Worm (Caenorhabditis elegans): Measurements from ENCODE around the gene cest-30.
A peak's percentile ranks its signal among the peaks of the same experiment; 100 is the strongest.

Gene cest-30

ce11 chrV:5301226-5301625, 38.3 kb upstream of the cest-30 start:
- TF ChIP-seq mbf-1 (tag; optimal IDR thresholded peaks at IDR 0.05) (no peak), Y55F3AM.14 (GFP tag; optimal IDR thresholded peaks at IDR 0.05) (no peak), zag-1 (tag; optimal IDR thresholded peaks at IDR 0.05) (no peak)

ce11 chrV:5297740-5298139, 34.8 kb upstream of the cest-30 start:
- TF ChIP-seq lin-39 (tag; optimal IDR thresholded peaks at IDR 0.05) (no peak), blmp-1 (tag; optimal IDR thresholded peaks at IDR 0.05; ENCODE audit: insufficient read depth) (no peak), C34F6.9 (tag; optimal IDR thresholded peaks at IDR 0.05) (no peak), nhr-129 (tag; optimal IDR thresholded peaks at IDR 0.05) (no peak)

ce11 chrV:5295940-5296339, 33.0 kb upstream of the cest-30 start:
- TF ChIP-seq nhr-6 (tag; optimal IDR thresholded peaks at IDR 0.05) = no peak
- TF ChIP-seq crh-2 (tag; optimal IDR thresholded peaks at IDR 0.05) = no peak
- TF ChIP-seq sma-9 (GFP tag; optimal IDR thresholded peaks at IDR 0.05) = peak; percentile 28
- TF ChIP-seq sma-9 (tag; optimal IDR thresholded peaks at IDR 0.05) = no peak
- peak in 1 of 2 experiments; percentile 36 for TF ChIP-seq lsy-2 (tag; optimal IDR thresholded peaks at IDR 0.05)
- no peak for TF ChIP-seq nhr-10 (tag; optimal IDR thresholded peaks at IDR 0.05)
- TF ChIP-seq unc-39 (tag; optimal IDR thresholded peaks at IDR 0.05) = no peak
- TF ChIP-seq C34F6.9 (tag; optimal IDR thresholded peaks at IDR 0.05) = peak; percentile 46
- no peak for TF ChIP-seq ztf-1 (GFP tag; conservative IDR thresholded peaks at IDR 0.05)
- TF ChIP-seq nhr-25 (tag; optimal IDR thresholded peaks at IDR 0.05) = no peak
- peak; percentile 75 for TF ChIP-seq nhr-129 (tag; optimal IDR thresholded peaks at IDR 0.05)
- TF ChIP-seq nhr-21 (tag; optimal IDR thresholded peaks at IDR 0.05) = no peak
- TF ChIP-seq mab-5 (tag; optimal IDR thresholded peaks at IDR 0.05) = peak; percentile 30
- TF ChIP-seq F13H6.1 (tag; optimal IDR thresholded peaks at IDR 0.05) = peak; percentile 69
- TF ChIP-seq elt-3 (tag; optimal IDR thresholded peaks at IDR 0.05) = no peak
- no peak for TF ChIP-seq dmd-4 (tag; optimal IDR thresholded peaks at IDR 0.05)
- no peak for TF ChIP-seq sem-4 (tag; optimal IDR thresholded peaks at IDR 0.05)

ce11 chrV:5288676-5289075, 25.8 kb upstream of the cest-30 start:
- TF ChIP-seq Y55F3AM.14 (GFP tag; optimal IDR thresholded peaks at IDR 0.05) (no peak), skn-1 (tag; optimal IDR thresholded peaks at IDR 0.05) (no peak)

- TF ChIP-seq aly-2 (tag; optimal IDR thresholded peaks at IDR 0.05) = no peak
These were observed 24.4 kb upstream of the cest-30 start, which contains the start of gene Y49G5A.1 for ce11 chrV:5287273-5287672. Gene Y49G5A.1, minus strand, starts transcription at chrV:5287373.

ce11 chrV:5278001-5278400, 15.1 kb upstream of the cest-30 start, which contains the start of gene B0238.9:
Gene B0238.9, minus strand, starts transcription at chrV:5278101.
- TF ChIP-seq ztf-4 (tag; optimal IDR thresholded peaks at IDR 0.05) (no peak), mdl-1 (tag; optimal IDR thresholded peaks at IDR 0.05) (no peak), crh-2 (tag; optimal IDR thresholded peaks at IDR 0.05) (no peak), lin-39 (tag; optimal IDR thresholded peaks at IDR 0.05) (no peak), aly-2 (tag; optimal IDR thresholded peaks at IDR 0.05) (no peak), Y55F3AM.14 (GFP tag; optimal IDR thresholded peaks at IDR 0.05) (no peak), snpc-4 (tag; optimal IDR thresholded peaks at IDR 0.05) (no peak)

- TF ChIP-seq unc-39 (tag; optimal IDR thresholded peaks at IDR 0.05) (no peak), elt-3 (tag; optimal IDR thresholded peaks at IDR 0.05) (no peak), lin-11 (tag; optimal IDR thresholded peaks at IDR 0.05) (no peak), F13H6.1 (tag; optimal IDR thresholded peaks at IDR 0.05) (no peak), Y55F3AM.14 (GFP tag; optimal IDR thresholded peaks at IDR 0.05) (peak; percentile 5), dmd-4 (tag; optimal IDR thresholded peaks at IDR 0.05) (no peak), aly-2 (tag; optimal IDR thresholded peaks at IDR 0.05) (no peak), fos-1 (tag; optimal IDR thresholded peaks at IDR 0.05) (no peak)
These were observed 12.6 kb upstream of the cest-30 start for ce11 chrV:5275426-5276007.

Data from whole organism, L2 larva.